Worm (Caenorhabditis elegans): ENCODE data around the gene pfas-1.

Gene pfas-1

DNA sequence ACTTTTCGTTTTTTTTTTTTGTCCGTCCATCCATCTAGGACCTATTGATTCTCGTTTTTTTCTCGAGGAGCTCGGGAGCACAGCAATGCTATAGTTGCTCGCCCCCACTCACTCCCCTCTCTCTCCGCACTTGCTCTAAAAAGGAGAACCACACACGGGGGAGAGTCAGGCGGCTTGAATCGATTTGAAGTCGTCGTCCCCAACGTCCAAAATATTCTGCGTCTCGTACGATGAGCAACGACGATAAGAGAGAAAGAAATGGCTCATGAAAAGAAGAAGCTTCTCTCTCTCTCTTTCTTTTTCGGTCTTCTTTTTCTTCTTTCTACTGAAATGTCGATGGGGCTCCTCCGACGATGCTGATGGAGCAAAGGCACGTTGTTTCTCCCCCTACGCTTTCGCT lies 13.3 kb upstream of the pfas-1 start:
- TF ChIP-seq zip-8 (tag; optimal IDR thresholded peaks at IDR 0.05) (no peak), ces-1 (GFP tag; optimal IDR thresholded peaks at IDR 0.05) (peak; percentile 70)

DNA sequence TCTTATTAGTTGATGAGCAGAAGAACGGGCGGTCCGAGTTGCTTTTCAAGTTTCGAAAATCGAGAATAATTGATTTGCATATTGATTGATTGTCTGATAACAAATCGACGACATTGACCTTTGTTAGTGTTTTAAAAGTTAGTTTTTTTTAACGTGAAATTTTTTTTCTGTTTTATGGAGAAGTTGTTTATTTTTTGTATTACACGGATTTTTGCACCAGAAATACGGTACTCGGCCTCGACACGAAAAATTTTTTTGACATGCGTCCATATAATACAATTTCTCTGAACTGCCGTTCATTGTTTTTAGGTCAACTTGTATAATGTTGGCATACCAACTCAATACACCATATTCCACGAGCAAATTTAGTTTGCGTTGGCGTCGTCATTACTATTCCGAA lies 12.3 kb upstream of the pfas-1 start, which contains the start of gene T23F11.2:
Gene T23F11.2, minus strand, starts transcription at position 101 of the 400 bp plus-strand sequence.
- TF ChIP-seq lin-32 (GFP tag; optimal IDR thresholded peaks at IDR 0.05) (no peak), ceh-83 (GFP tag; optimal IDR thresholded peaks at IDR 0.05) (no peak), unc-39 (tag; optimal IDR thresholded peaks at IDR 0.05) (no peak), nhr-76 (tag; optimal IDR thresholded peaks at IDR 0.05) (no peak), ceh-43 (GFP tag; optimal IDR thresholded peaks at IDR 0.05) (no peak), bed-3 (GFP tag; optimal IDR thresholded peaks at IDR 0.05) (no peak), mls-2 (tag; optimal IDR thresholded peaks at IDR 0.05) (no peak), flh-1 (GFP tag; optimal IDR thresholded peaks at IDR 0.05) (no peak), nhr-2 (tag; optimal IDR thresholded peaks at IDR 0.05) (no peak), ces-1 (GFP tag; optimal IDR thresholded peaks at IDR 0.05) (no peak), sptf-1 (tag; optimal IDR thresholded peaks at IDR 0.05) (no peak), lsy-2 (tag; optimal IDR thresholded peaks at IDR 0.05) (no peak), mab-5 (tag; optimal IDR thresholded peaks at IDR 0.05) (no peak), M03D4.4 (tag; optimal IDR thresholded peaks at IDR 0.05) (no peak), hlh-1 (tag; optimal IDR thresholded peaks at IDR 0.05) (no peak), drap-1 (GFP tag; optimal IDR thresholded peaks at IDR 0.05) (no peak), unc-120 (tag; optimal IDR thresholded peaks at IDR 0.05; ENCODE audit: poor library complexity, severe bottlenecking) (no peak), ham-2 (GFP tag; optimal IDR thresholded peaks at IDR 0.05) (no peak), nhr-237 (tag; optimal IDR thresholded peaks at IDR 0.05) (no peak)

DNA sequence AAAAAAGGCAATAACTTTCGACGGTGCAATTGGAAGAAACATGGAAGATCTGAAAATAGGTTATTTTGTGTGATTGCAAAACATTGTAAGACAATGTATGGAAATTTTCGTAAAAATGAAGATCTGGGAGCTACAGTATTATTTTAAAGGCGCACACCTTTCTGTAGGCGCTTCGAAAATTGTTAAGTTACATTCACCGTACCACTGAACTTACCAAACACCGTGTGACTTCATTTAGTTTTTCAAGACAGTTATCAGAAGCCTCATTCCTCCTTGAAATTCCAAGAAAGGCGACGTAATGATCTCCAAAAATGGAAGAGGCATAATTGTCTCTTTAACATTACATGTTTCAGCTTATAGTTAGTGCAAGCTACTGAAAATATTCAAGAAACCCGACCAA lies 10.8 kb upstream of the pfas-1 start:
- no peak for TF ChIP-seq cnd-1 (tag; optimal IDR thresholded peaks at IDR 0.05)
- TF ChIP-seq unc-39 (tag; optimal IDR thresholded peaks at IDR 0.05): no peak
- TF ChIP-seq lin-32 (GFP tag; optimal IDR thresholded peaks at IDR 0.05): no peak
- no peak for TF ChIP-seq pha-4 (tag; optimal IDR thresholded peaks at IDR 0.05)
- TF ChIP-seq snpc-4 (tag; optimal IDR thresholded peaks at IDR 0.05): no peak
- no peak for TF ChIP-seq ham-2 (GFP tag; optimal IDR thresholded peaks at IDR 0.05)
- TF ChIP-seq nhr-28 (tag; optimal IDR thresholded peaks at IDR 0.05): no peak
- no peak for TF ChIP-seq drap-1 (GFP tag; optimal IDR thresholded peaks at IDR 0.05)
- no peak for TF ChIP-seq lin-13 (tag; optimal IDR thresholded peaks at IDR 0.05)
- TF ChIP-seq mab-5 (tag; optimal IDR thresholded peaks at IDR 0.05): no peak
- TF ChIP-seq nhr-2 (tag; optimal IDR thresholded peaks at IDR 0.05): no peak
- no peak for TF ChIP-seq ceh-83 (GFP tag; optimal IDR thresholded peaks at IDR 0.05)

DNA sequence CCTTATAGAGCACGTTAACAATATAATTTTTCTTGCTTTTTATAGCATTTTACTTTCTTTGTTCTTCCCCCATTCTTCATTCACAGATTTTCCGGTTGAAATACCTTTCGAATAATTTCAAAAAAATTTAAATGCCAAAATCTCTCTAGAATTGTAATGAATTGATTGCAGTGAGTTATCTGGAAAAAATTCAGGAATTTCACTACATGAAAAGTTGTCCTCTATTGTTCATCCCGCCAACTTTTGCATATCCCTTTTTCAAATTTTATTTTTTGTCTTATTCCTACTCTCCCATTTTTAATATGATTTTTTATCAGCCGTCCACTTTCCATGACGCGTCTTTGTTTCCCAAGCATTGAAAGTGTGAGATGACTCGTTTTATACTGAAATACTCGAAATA lies 10.3 kb upstream of the pfas-1 start:
- TF ChIP-seq tbx-8 (GFP tag; optimal IDR thresholded peaks at IDR 0.05) (no peak), elt-1 (tag; optimal IDR thresholded peaks at IDR 0.05; ENCODE audit: borderline replicate concordance, insufficient read depth) (no peak), unc-39 (tag; optimal IDR thresholded peaks at IDR 0.05) (no peak), ceh-43 (GFP tag; optimal IDR thresholded peaks at IDR 0.05) (no peak), cnd-1 (tag; optimal IDR thresholded peaks at IDR 0.05) (no peak), nhr-28 (tag; optimal IDR thresholded peaks at IDR 0.05) (no peak), zip-8 (tag; optimal IDR thresholded peaks at IDR 0.05) (no peak), lsy-2 (tag; optimal IDR thresholded peaks at IDR 0.05) (no peak), sem-2 (GFP tag; optimal IDR thresholded peaks at IDR 0.05) (no peak), hlh-1 (tag; optimal IDR thresholded peaks at IDR 0.05) (no peak), nhr-237 (tag; optimal IDR thresholded peaks at IDR 0.05) (no peak), lin-13 (tag; optimal IDR thresholded peaks at IDR 0.05) (no peak), M03D4.4 (tag; optimal IDR thresholded peaks at IDR 0.05) (no peak), ces-1 (GFP tag; optimal IDR thresholded peaks at IDR 0.05) (no peak), elt-3 (tag; optimal IDR thresholded peaks at IDR 0.05) (no peak), ham-2 (GFP tag; optimal IDR thresholded peaks at IDR 0.05) (no peak), ztf-11 (tag; optimal IDR thresholded peaks at IDR 0.05) (no peak), pha-4 (tag; optimal IDR thresholded peaks at IDR 0.05) (no peak), mls-2 (tag; optimal IDR thresholded peaks at IDR 0.05) (no peak)

DNA sequence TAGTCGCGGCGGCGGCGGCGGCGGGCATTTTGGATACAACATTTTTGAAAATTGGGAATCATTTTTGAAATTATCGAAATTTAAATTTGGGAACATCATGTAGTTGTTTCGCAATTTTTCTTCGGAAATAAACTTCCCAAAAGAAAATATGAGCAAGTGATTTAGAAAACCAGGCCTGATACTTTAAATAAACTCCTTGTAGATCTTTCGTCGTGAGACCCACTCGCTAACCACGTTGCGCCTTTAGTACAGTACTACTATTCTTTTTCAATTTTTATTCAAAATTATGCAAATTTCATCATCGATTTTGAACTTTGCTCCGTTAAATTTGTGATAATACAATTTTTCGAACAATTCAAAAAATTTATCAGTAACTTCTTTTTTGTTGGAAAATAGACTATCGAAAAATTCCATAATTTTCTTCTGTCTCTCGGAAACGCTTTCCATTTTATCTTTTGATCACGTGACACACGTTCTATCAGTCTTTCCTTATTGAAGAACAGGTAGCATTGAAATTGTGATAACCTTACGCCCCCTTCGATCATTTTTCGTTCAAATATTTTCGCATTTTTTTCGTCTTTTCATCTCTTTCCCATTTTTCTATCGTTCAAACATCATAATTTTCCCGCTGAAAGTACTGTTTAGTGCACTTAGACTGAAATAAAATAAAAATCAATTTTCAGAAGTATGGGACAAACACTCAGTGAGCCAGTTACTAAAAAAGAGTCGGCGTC lies 6.9 kb upstream of the pfas-1 start, which contains the start of gene ppm-2:
Gene ppm-2, plus strand, starts transcription at position 684 of the 734 bp plus-strand sequence.
- no peak for TF ChIP-seq flh-1 (GFP tag; optimal IDR thresholded peaks at IDR 0.05)
- TF ChIP-seq sptf-1 (tag; optimal IDR thresholded peaks at IDR 0.05): no peak
- TF ChIP-seq unc-120 (tag; optimal IDR thresholded peaks at IDR 0.05; ENCODE audit: poor library complexity, severe bottlenecking): no peak
- no peak for TF ChIP-seq drap-1 (GFP tag; optimal IDR thresholded peaks at IDR 0.05)

All from whole organism, mixed stage, embryonic.